Fruit fly (Drosophila melanogaster): Measurements from ENCODE around the gene CG33099.

CG33099 gene

dm6 chr3R:22522042-22522441, 8.3 kb downstream of the CG33099 start:
- no peak for TF ChIP-seq CG8301 (tag; optimal IDR thresholded peaks at IDR 0.05)
- no peak for TF ChIP-seq rn (GFP tag; IDR thresholded peaks at IDR 0.05)
- no peak for TF ChIP-seq CG12605 (GFP tag; IDR thresholded peaks at IDR 0.05)
- no peak for TF ChIP-seq Pif1A (GFP tag; optimal IDR thresholded peaks at IDR 0.05)
- no peak for TF ChIP-seq D1 (tag; optimal IDR thresholded peaks at IDR 0.05)
- TF ChIP-seq Snoo (tag; optimal IDR thresholded peaks at IDR 0.05), result no peak
- TF ChIP-seq CG17806 (tag; optimal IDR thresholded peaks at IDR 0.05), result no peak
- no peak for TF ChIP-seq CG9948 (tag; optimal IDR thresholded peaks at IDR 0.05)
- TF ChIP-seq fd96Ca (GFP tag; IDR thresholded peaks at IDR 0.05), result no peak
- TF ChIP-seq CG14655 (GFP tag; optimal IDR thresholded peaks at IDR 0.05), result no peak
- TF ChIP-seq CG8159 (tag; optimal IDR thresholded peaks at IDR 0.05), result no peak
- TF ChIP-seq gl (tag; optimal IDR thresholded peaks at IDR 0.05), result no peak
- no peak for TF ChIP-seq CG34367 (tag; optimal IDR thresholded peaks at IDR 0.05)
- no peak for TF ChIP-seq CG4496 (GFP tag; IDR thresholded peaks at IDR 0.05)

DNA sequence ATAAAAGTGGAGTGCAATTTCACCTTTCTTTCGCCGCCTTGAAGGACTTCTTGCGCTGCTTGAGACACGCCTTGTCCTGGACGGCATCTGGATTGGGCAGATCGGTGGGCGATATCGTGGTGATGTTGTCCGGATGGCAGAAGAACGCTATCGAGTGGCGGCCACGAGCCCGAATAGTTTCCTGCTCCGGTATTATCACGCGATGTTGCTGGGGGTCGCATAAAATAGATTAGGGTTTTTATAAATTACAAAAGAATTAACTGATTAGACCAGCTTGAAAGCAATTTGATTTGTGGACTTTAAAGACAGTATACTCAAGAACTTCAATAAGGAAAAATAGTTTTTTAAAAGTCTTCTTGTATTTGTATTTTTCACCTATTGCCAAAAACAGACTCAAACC, 9.9 kb downstream of the CG33099 start:
- TF ChIP-seq CG9948 (tag; optimal IDR thresholded peaks at IDR 0.05) (no peak), CG10348 (GFP tag; IDR thresholded peaks at IDR 0.05) (no peak), EcR (GFP tag; optimal IDR thresholded peaks at IDR 0.05) (no peak), gl (tag; optimal IDR thresholded peaks at IDR 0.05) (no peak), CG14655 (GFP tag; optimal IDR thresholded peaks at IDR 0.05) (no peak), D1 (tag; optimal IDR thresholded peaks at IDR 0.05) (no peak), Pif1A (GFP tag; optimal IDR thresholded peaks at IDR 0.05) (no peak), fd96Ca (GFP tag; IDR thresholded peaks at IDR 0.05) (no peak), CG4496 (GFP tag; IDR thresholded peaks at IDR 0.05) (no peak), CG32121 (GFP tag; IDR thresholded peaks at IDR 0.05) (no peak)

DNA sequence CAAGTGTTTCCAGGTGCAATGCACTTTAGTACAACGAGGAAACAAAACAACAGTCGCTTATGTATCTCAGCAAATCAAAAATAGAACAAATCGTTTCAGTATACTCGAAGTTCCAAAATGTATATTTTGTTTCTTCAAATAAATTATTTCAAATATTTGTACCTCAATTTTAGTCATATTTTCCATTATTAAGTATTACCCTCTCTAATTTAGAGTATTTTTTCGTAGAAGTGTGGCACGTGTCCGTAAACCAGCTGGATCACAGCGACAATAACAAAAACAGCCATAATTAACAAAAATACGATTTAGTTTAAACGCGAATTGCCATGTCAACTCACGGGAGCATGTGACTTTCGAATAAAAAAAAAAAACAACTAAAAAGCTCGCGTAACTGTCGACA, 11.6 kb downstream of the CG33099 start:
- TF ChIP-seq Snoo (tag; optimal IDR thresholded peaks at IDR 0.05) (no peak), rn (GFP tag; IDR thresholded peaks at IDR 0.05) (no peak), CG12605 (GFP tag; IDR thresholded peaks at IDR 0.05) (no peak), gl (tag; optimal IDR thresholded peaks at IDR 0.05) (no peak), Ets98B (GFP tag; IDR thresholded peaks at IDR 0.05) (no peak), CG32121 (GFP tag; IDR thresholded peaks at IDR 0.05) (no peak), CG17806 (tag; optimal IDR thresholded peaks at IDR 0.05) (no peak), CG15710 (tag; optimal IDR thresholded peaks at IDR 0.05) (no peak), D1 (tag; optimal IDR thresholded peaks at IDR 0.05) (no peak), CG14655 (GFP tag; optimal IDR thresholded peaks at IDR 0.05) (no peak), Pif1B (GFP tag; optimal IDR thresholded peaks at IDR 0.05) (no peak), CG8159 (tag; optimal IDR thresholded peaks at IDR 0.05) (no peak)

DNA sequence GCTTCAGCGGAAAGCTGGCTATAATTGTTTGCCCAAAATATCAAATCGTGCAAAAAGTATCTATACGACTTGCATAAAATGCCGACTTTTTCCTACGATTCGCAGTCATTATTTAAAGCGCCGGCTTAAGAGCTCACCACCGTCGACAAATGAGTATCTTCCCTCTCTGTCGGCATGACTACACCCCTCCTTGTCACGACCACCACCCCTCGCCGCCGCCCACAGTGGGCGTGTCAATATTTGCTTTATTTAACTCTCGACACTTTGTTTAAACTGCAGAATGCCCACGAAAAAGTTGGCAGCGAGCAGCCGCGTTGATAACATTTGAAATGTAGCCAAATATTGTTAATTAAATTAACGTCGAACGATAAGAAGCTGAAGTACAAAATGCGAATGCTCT, 12.1 kb downstream of the CG33099 start:
- TF ChIP-seq CG8301 (tag; optimal IDR thresholded peaks at IDR 0.05) (no peak), CG32121 (GFP tag; IDR thresholded peaks at IDR 0.05) (no peak), CG14655 (GFP tag; optimal IDR thresholded peaks at IDR 0.05) (no peak), CG15710 (tag; optimal IDR thresholded peaks at IDR 0.05) (no peak), CG13204 (GFP tag; optimal IDR thresholded peaks at IDR 0.05) (no peak), EcR (GFP tag; optimal IDR thresholded peaks at IDR 0.05) (no peak), gl (tag; optimal IDR thresholded peaks at IDR 0.05) (no peak), rn (GFP tag; IDR thresholded peaks at IDR 0.05) (no peak), fd96Ca (GFP tag; IDR thresholded peaks at IDR 0.05) (no peak)

- peak; percentile 14 for TF ChIP-seq CG14655 (GFP tag; optimal IDR thresholded peaks at IDR 0.05)
- no peak for TF ChIP-seq gl (tag; optimal IDR thresholded peaks at IDR 0.05)
- TF ChIP-seq CG13204 (GFP tag; optimal IDR thresholded peaks at IDR 0.05), result no peak
- TF ChIP-seq CG8159 (tag; optimal IDR thresholded peaks at IDR 0.05), result peak; percentile 6
These were observed 15.0 kb downstream of the CG33099 start for dm6 chr3R:22515384-22515783.

- TF ChIP-seq CG32121 (GFP tag; IDR thresholded peaks at IDR 0.05), result no peak
- peak; percentile 2 for TF ChIP-seq CG8159 (tag; optimal IDR thresholded peaks at IDR 0.05)
These were observed 26.7 kb downstream of the CG33099 start for dm6 chr3R:22503630-22504029.

DNA sequence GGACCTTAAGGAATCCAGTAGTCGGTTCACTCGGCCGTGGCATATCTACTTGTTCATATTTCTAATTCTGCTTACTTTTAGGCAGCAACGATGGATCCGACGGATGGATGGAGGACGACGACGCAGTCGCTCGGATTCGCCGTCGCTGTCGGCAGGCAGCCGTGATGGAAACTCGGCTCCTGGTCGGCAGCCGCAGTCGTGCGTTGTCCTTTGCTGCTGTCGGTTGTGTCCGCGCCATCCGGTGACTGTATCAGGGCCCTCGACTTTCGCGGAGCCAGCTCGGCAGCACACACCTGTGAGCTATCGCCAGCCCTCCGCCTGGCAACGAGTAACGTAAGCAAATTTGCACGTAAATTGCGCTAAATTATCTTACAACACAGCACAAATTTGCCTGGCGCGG, 33.3 kb downstream of the CG33099 start, which contains the start of gene Octbeta1R:
Octbeta1R (plus strand) TSS at position 191 of the 400 bp plus-strand sequence.
- TF ChIP-seq gl (tag; optimal IDR thresholded peaks at IDR 0.05), result no peak
- 0 out of 2 replicates have a peak, but pooled peaks have one; percentile 9 for TF ChIP-seq CG12605 (GFP tag; IDR thresholded peaks at IDR 0.05)
- TF ChIP-seq CG34367 (tag; optimal IDR thresholded peaks at IDR 0.05), result no peak
- TF ChIP-seq CG32121 (GFP tag; IDR thresholded peaks at IDR 0.05), result no peak

All from whole organism, pupa.